Fruit fly (Drosophila melanogaster): ENCODE data around the gene Septin4.
A peak's percentile ranks its signal among the peaks of the same experiment; 100 is the strongest.

The Septin4 gene

dm6 chrX:16644535-16645131, 50.3 kb downstream of the Septin4 start (continued):
- TF ChIP-seq CG15073 (GFP tag; optimal IDR thresholded peaks at IDR 0.05) (no peak), CG14667 (GFP tag; IDR thresholded peaks at IDR 0.05) (no peak), CG6791 (GFP tag; IDR thresholded peaks at IDR 0.05; ENCODE audit: partially characterized antibody) (no peak), dm (GFP tag; optimal IDR thresholded peaks at IDR 0.05) (no peak), CG8924 (tag; optimal IDR thresholded peaks at IDR 0.05) (peak; percentile 27), CG6813 (GFP tag; optimal IDR thresholded peaks at IDR 0.05) (peak; percentile 83), Xbp1 (GFP tag; optimal IDR thresholded peaks at IDR 0.05) (no peak), gce (GFP tag; IDR thresholded peaks at IDR 0.05) (0 out of 3 replicates have a peak, but pooled peaks have one; percentile 60), Awh (GFP tag; IDR thresholded peaks at IDR 0.05) (peak; percentile 75), salm (tag; optimal IDR thresholded peaks at IDR 0.05) (peak; percentile 46), Hr78 (GFP tag; optimal IDR thresholded peaks at IDR 0.05) (peak in 1 of 2 experiments; percentile 72), kay (GFP tag; optimal IDR thresholded peaks at IDR 0.05) (no peak), emc (GFP tag; optimal IDR thresholded peaks at IDR 0.05) (no peak), CG6689 (GFP tag; IDR thresholded peaks at IDR 0.05) (peak; percentile 25; the same call in 1 of the 2 replicates), az2 (GFP tag; optimal IDR thresholded peaks at IDR 0.05) (no peak), CG7786 (GFP tag; optimal IDR thresholded peaks at IDR 0.05) (no peak), Gug (GFP tag; IDR thresholded peaks at IDR 0.05) (no peak), en (GFP tag; optimal IDR thresholded peaks at IDR 0.05) (no peak), ken (GFP tag; IDR thresholded peaks at IDR 0.05) (no peak), zfh1 (GFP tag; IDR thresholded peaks at IDR 0.05) (peak; percentile 34; the same call in 1 of the 3 replicates), Asciz (GFP tag; optimal IDR thresholded peaks at IDR 0.05) (peak; percentile 64), CG14014 (GFP tag; IDR thresholded peaks at IDR 0.05) (peak; percentile 40; the same call in 1 of the 2 replicates), fru (optimal IDR thresholded peaks at IDR 0.05) (no peak), Hmr (GFP tag; optimal IDR thresholded peaks at IDR 0.05) (peak; percentile 19), Ravus (GFP tag; IDR thresholded peaks at IDR 0.05) (no peak), CG2712 (tag; optimal IDR thresholded peaks at IDR 0.05) (peak; percentile 41), CG7963 (GFP tag; IDR thresholded peaks at IDR 0.05; ENCODE audit: partially characterized antibody) (no peak), tup (GFP tag; optimal IDR thresholded peaks at IDR 0.05) (no peak), MBD-R2 (GFP tag; IDR thresholded peaks at IDR 0.05) (no peak), Opbp (GFP tag; IDR thresholded peaks at IDR 0.05; ENCODE audit: partially characterized antibody) (no peak), Deaf1 (tag; optimal IDR thresholded peaks at IDR 0.05) (no peak), Ets97D (GFP tag; optimal IDR thresholded peaks at IDR 0.05) (no peak), odd (GFP tag; optimal IDR thresholded peaks at IDR 0.05) (peak; percentile 59), cad (GFP tag; optimal IDR thresholded peaks at IDR 0.05) (peak; percentile 90), Adf1 (GFP tag; IDR thresholded peaks at IDR 0.05) (no peak), mirr (GFP tag; optimal IDR thresholded peaks at IDR 0.05) (peak; percentile 25), Hey (tag; optimal IDR thresholded peaks at IDR 0.05) (peak; percentile 29), scrt (GFP tag; optimal IDR thresholded peaks at IDR 0.05) (no peak), Ets65A (GFP tag) (no peak), tgo (GFP tag; IDR thresholded peaks at IDR 0.05) (no peak), CG34224 (GFP tag; IDR thresholded peaks at IDR 0.05; ENCODE audit: partially characterized antibody) (no peak), CG12071 (GFP tag; optimal IDR thresholded peaks at IDR 0.05) (peak; percentile 48), wor (GFP tag; IDR thresholded peaks at IDR 0.05) (no peak), vfl (GFP tag; optimal IDR thresholded peaks at IDR 0.05) (no peak), CG10147 (GFP tag; optimal IDR thresholded peaks at IDR 0.05) (no peak), Meics (GFP tag; optimal IDR thresholded peaks at IDR 0.05) (peak; percentile 13), Atf3 (GFP tag; optimal IDR thresholded peaks at IDR 0.05) (no peak), dmrt11E (tag; optimal IDR thresholded peaks at IDR 0.05) (peak; percentile 68), CG8281 (tag; optimal IDR thresholded peaks at IDR 0.05) (no peak), abd-A (tag; optimal IDR thresholded peaks at IDR 0.05) (no peak), CG13624 (GFP tag; optimal IDR thresholded peaks at IDR 0.05) (no peak)

Measured in whole organism, embryonic.